Worm (Caenorhabditis elegans) whole organism, midembryonic: Measurements from ENCODE around the gene F33G12.6.

Experiments used
- T22C8.4 ChIP-seq: fragments of 200-800 bp; sonication (Bioruptor generic); IDR thresholded peaks from 2 replicates; pipeline ENCODE4 v1.3.6; 2022; ENCODE audit warnings: missing genetic modification characterization, missing compliant biosample characterization
- cog-1 ChIP-seq: sonication (generic microtip); optimal IDR thresholded peaks from 2 replicates; lab custom pipeline; 2016; ENCODE audit warnings: missing genetic modification characterization, missing compliant biosample characterization
- flt-1 ChIP-seq: fragments of 200-800 bp; sonication (Bioruptor generic); IDR thresholded peaks from 2 replicates; pipeline ENCODE4 v1.3.6; 2022; ENCODE audit warnings: missing genetic modification characterization, missing compliant biosample characterization
- klf-2 ChIP-seq: fragments of 200-800 bp; sonication (Bioruptor generic); conservative IDR thresholded peaks from 2 replicates; pipeline ENCODE4 v1.3.6; 2022; ENCODE audit warnings: missing genetic modification reagents, missing genetic modification characterization, missing compliant biosample characterization
- med-1 ChIP-seq: sonication (generic microtip); optimal IDR thresholded peaks from 2 replicates; lab custom pipeline; 2017; ENCODE audit warnings: missing genetic modification characterization, mild to moderate bottlenecking, missing compliant biosample characterization, antibody characterized with exemption, missing genetic modification reagents; ENCODE audit not compliant: insufficient read depth
- tab-1 ChIP-seq: fragments of 200-800 bp; sonication (Bioruptor generic); IDR thresholded peaks from 2 replicates; pipeline ENCODE4 v1.3.6; 2022; ENCODE audit warnings: missing genetic modification characterization, missing compliant biosample characterization
- ztf-29 ChIP-seq: fragments of 200-800 bp; sonication (Bioruptor generic); IDR thresholded peaks from 2 replicates; pipeline ENCODE4 v1.3.6; 2022; ENCODE audit warnings: missing genetic modification reagents, missing genetic modification characterization, missing compliant biosample characterization

- TF ChIP-seq cog-1 (tag; lab: Kevin White, UChicago), result peak; percentile 7
- TF ChIP-seq flt-1 (GFP tag; lab: Robert Waterston, UW), result no peak
- TF ChIP-seq ztf-29 (GFP tag; lab: Robert Waterston, UW), result no peak
- TF ChIP-seq med-1 (GFP tag; lab: Kevin White, UChicago), result no peak
- TF ChIP-seq klf-2 (GFP tag; lab: Robert Waterston, UW), result no peak
- no peak for TF ChIP-seq T22C8.4 (GFP tag; lab: Robert Waterston, UW)
- TF ChIP-seq tab-1 (GFP tag; lab: Robert Waterston, UW), result no peak
Measured at ce11 chrII:5047279-5047678, 2.4 kb upstream of the F33G12.6 start.
